Worm (Caenorhabditis elegans): ENCODE data around the gene str-32.

- TF ChIP-seq tbx-2 (tag; optimal IDR thresholded peaks at IDR 0.05) (no peak), pha-4 (tag; optimal IDR thresholded peaks at IDR 0.05) (no peak)
Measured at ce11 chrV:4842544-4842943, 38.7 kb downstream of the str-32 start, which contains the start of the genes cwp-2 and cwp-3.
